Fruit fly (Drosophila melanogaster) Kc167 (cell line): Measurements from ENCODE around the gene Mics1.

Experiments
- Myc ChIP-seq: fragments of >200 bp; optimal IDR thresholded peaks from 2 replicates; lab custom pipeline; 2017; ENCODE audit warnings: missing external identifiers
- Sin3A ChIP-seq: fragments of >200 bp; optimal IDR thresholded peaks from 2 replicates; lab custom pipeline; 2018; ENCODE audit warnings: missing external identifiers
- h ChIP-seq: fragments of >200 bp; optimal IDR thresholded peaks from 3 replicates; lab custom pipeline; 2018; ENCODE audit warnings: missing external identifiers
- insv ChIP-seq: fragments of >200 bp; optimal IDR thresholded peaks from 3 replicates; lab custom pipeline; 2018; ENCODE audit warnings: missing external identifiers
- psq ChIP-seq: fragments of >200 bp; optimal IDR thresholded peaks from 2 replicates; lab custom pipeline; 2017; ENCODE audit warnings: missing external identifiers
- ttk ChIP-seq: sonication (Bioruptor generic); optimal IDR thresholded peaks from 2 replicates; lab custom pipeline; 2017; ENCODE audit warnings: missing external identifiers

dm6 chr3R:7491453-7491853, 10.7 kb downstream of the Mics1 start:
- TF ChIP-seq psq (lab: Kevin White, UChicago) (no peak), ttk (lab: Kevin White, UChicago) (no peak), Myc (lab: Kevin White, UChicago) (no peak), Sin3A (lab: Kevin White, UChicago) (no peak), insv (lab: Kevin White, UChicago) (no peak), h (lab: Kevin White, UChicago) (no peak)
